Worm (Caenorhabditis elegans): ENCODE results near the gene nhr-86.
"Not testable (repeated sequence)": the region's sequence is repeated elsewhere in the genome, so short reads cannot be mapped to it uniquely, and the experiment has no call there.

nhr-86 gene

ce11 chrV:2066780-2067179, at the start of gene nhr-86:
TSS of gene nhr-86 (minus strand) at chrV:2066850.
- TF ChIP-seq unc-62 (GFP tag; optimal IDR thresholded peaks at IDR 0.05): no peak

- no peak for TF ChIP-seq unc-62 (GFP tag; optimal IDR thresholded peaks at IDR 0.05)
Observed at ce11 chrV:2110368-2110767, 43.7 kb upstream of the nhr-86 start, which contains the start of gene F22F7.3. TSS of gene F22F7.3 (plus strand) at chrV:2110668.

- no peak for TF ChIP-seq unc-62 (GFP tag; optimal IDR thresholded peaks at IDR 0.05)
Observed at ce11 chrV:2109295-2109694, 42.6 kb upstream of the nhr-86 start, which contains the start of gene ckb-4. TSS of gene ckb-4 (minus strand) at chrV:2109434.

ce11 chrV:2105976-2106375, 39.3 kb upstream of the nhr-86 start, which contains the start of gene F22F7.4:
TSS of gene F22F7.4 (minus strand) at chrV:2106076.
- no peak for TF ChIP-seq unc-62 (GFP tag; optimal IDR thresholded peaks at IDR 0.05)

- TF ChIP-seq unc-62 (GFP tag; optimal IDR thresholded peaks at IDR 0.05): no peak
Observed at ce11 chrV:2103118-2103517, 36.5 kb upstream of the nhr-86 start, which contains the start of gene F36F12.1. TSS of gene F36F12.1 (minus strand) at chrV:2103218.

- no peak for TF ChIP-seq unc-62 (GFP tag; optimal IDR thresholded peaks at IDR 0.05)
Observed at ce11 chrV:2099040-2099439, 32.4 kb upstream of the nhr-86 start, which contains the start of gene F36F12.7. TSS of gene F36F12.7 (plus strand) at chrV:2099340.

ce11 chrV:2097653-2098052, 31.0 kb upstream of the nhr-86 start, which contains the start of gene clec-208:
TSS of gene clec-208 (plus strand) at chrV:2097953.
- TF ChIP-seq unc-62 (GFP tag; optimal IDR thresholded peaks at IDR 0.05): no peak

ce11 chrV:2095772-2096171, 29.1 kb upstream of the nhr-86 start, which contains the start of gene clec-207:
TSS of gene clec-207 (plus strand) at chrV:2096072.
- TF ChIP-seq unc-62 (GFP tag; optimal IDR thresholded peaks at IDR 0.05): no peak

- TF ChIP-seq unc-62 (GFP tag; optimal IDR thresholded peaks at IDR 0.05): no peak
Observed at ce11 chrV:2095204-2095603, 28.6 kb upstream of the nhr-86 start, which contains the start of gene F36F12.2. TSS of gene F36F12.2 (minus strand) at chrV:2095304.

ce11 chrV:2090321-2090720, 23.7 kb upstream of the nhr-86 start, which contains the start of gene ztf-28:
TSS of gene ztf-28 (plus strand) at chrV:2090669.
- TF ChIP-seq unc-62 (GFP tag; optimal IDR thresholded peaks at IDR 0.05): not testable (repeated sequence)

- TF ChIP-seq unc-62 (GFP tag; optimal IDR thresholded peaks at IDR 0.05): not testable (repeated sequence)
Observed at ce11 chrV:2085745-2086267, 19.2 kb upstream of the nhr-86 start, which contains the start of gene F36F12.3. TSS of gene F36F12.3 (plus strand) at chrV:2085795.

ce11 chrV:2083869-2084268, 17.2 kb upstream of the nhr-86 start:
- TF ChIP-seq unc-62 (GFP tag; optimal IDR thresholded peaks at IDR 0.05): no peak

ce11 chrV:2081894-2082293, 15.2 kb upstream of the nhr-86 start:
- TF ChIP-seq unc-62 (GFP tag; optimal IDR thresholded peaks at IDR 0.05): no peak

ce11 chrV:2081269-2081668, 14.6 kb upstream of the nhr-86 start:
- no peak for TF ChIP-seq unc-62 (GFP tag; optimal IDR thresholded peaks at IDR 0.05)

ce11 chrV:2076043-2076442, 9.4 kb upstream of the nhr-86 start:
- no peak for TF ChIP-seq unc-62 (GFP tag; optimal IDR thresholded peaks at IDR 0.05)

- TF ChIP-seq unc-62 (GFP tag; optimal IDR thresholded peaks at IDR 0.05): no peak
Observed at ce11 chrV:2072807-2073206, 6.2 kb upstream of the nhr-86 start, which contains the start of gene Y40B10A.9. TSS of gene Y40B10A.9 (minus strand) at chrV:2072907.

- TF ChIP-seq unc-62 (GFP tag; optimal IDR thresholded peaks at IDR 0.05): no peak
Observed at ce11 chrV:2068728-2069443, 2.2 kb upstream of the nhr-86 start.
